Fruit fly (Drosophila melanogaster) whole organism, prepupa: ENCODE data around the gene rdog.
A peak's percentile ranks its signal among the peaks of the same experiment; 100 is the strongest.

Source experiments
- Blimp-1 ChIP-seq: fragments of 200-800 bp; sonication (Bioruptor generic); optimal IDR thresholded peaks from 3 replicates; lab custom pipeline; 2017; ENCODE audit warnings: missing biosample characterization, missing genetic modification characterization, mild to moderate bottlenecking, moderate library complexity, missing genetic modification reagents
- CG11294 ChIP-seq: fragments of 200-800 bp; sonication (Bioruptor generic); IDR thresholded peaks from 2 replicates; pipeline ENCODE4 v1.3.6; 2022; ENCODE audit warnings: missing biosample characterization, missing genetic modification characterization
- CG11762 ChIP-seq: fragments of 200-800 bp; sonication (Bioruptor generic); optimal IDR thresholded peaks from 3 replicates; lab custom pipeline; 2016; ENCODE audit warnings: missing biosample characterization, missing genetic modification characterization; ENCODE audit not compliant: insufficient read depth
- CG11902 ChIP-seq: fragments of 200-800 bp; sonication (Bioruptor generic); optimal IDR thresholded peaks from 3 replicates; lab custom pipeline; 2016; ENCODE audit warnings: missing biosample characterization, missing genetic modification characterization
- CG15336 ChIP-seq: fragments of 200-800 bp; sonication (Bioruptor generic); IDR thresholded peaks from 2 replicates; pipeline ENCODE4 v1.3.6; 2022; ENCODE audit warnings: missing biosample characterization, missing genetic modification characterization
- CG1621 ChIP-seq: fragments of 200-800 bp; sonication (Bioruptor generic); optimal IDR thresholded peaks from 3 replicates; lab custom pipeline; 2018; ENCODE audit warnings: missing biosample characterization, mild to moderate bottlenecking, missing genetic modification characterization
- CG3032 ChIP-seq: fragments of 200-800 bp; optimal IDR thresholded peaks from 2 replicates; lab custom pipeline; 2019; ENCODE audit warnings: missing biosample characterization, mild to moderate bottlenecking, missing genetic modification characterization, moderate library complexity
- CG34406 ChIP-seq: fragments of 200-800 bp; sonication (Bioruptor generic); optimal IDR thresholded peaks from 3 replicates; lab custom pipeline; 2016; ENCODE audit warnings: missing biosample characterization, missing genetic modification characterization
- CG3919 ChIP-seq: fragments of 200-800 bp; sonication (Bioruptor generic); optimal IDR thresholded peaks from 3 replicates; lab custom pipeline; 2016; ENCODE audit warnings: missing biosample characterization, missing genetic modification characterization
- CG4318 ChIP-seq: fragments of 200-800 bp; sonication (Bioruptor generic); optimal IDR thresholded peaks from 3 replicates; lab custom pipeline; 2017; ENCODE audit warnings: missing biosample characterization, mild to moderate bottlenecking, missing genetic modification characterization
- CG6163 ChIP-seq: fragments of 200-800 bp; sonication (Bioruptor generic); IDR thresholded peaks from 3 replicates; pipeline ENCODE4 v1.3.6; 2022; ENCODE audit warnings: missing biosample characterization, missing genetic modification characterization
- CG6276 ChIP-seq: fragments of 200-800 bp; sonication (Bioruptor generic); optimal IDR thresholded peaks from 2 replicates; lab custom pipeline; 2017; ENCODE audit warnings: missing biosample characterization, mild to moderate bottlenecking, missing genetic modification characterization
- CG6792 ChIP-seq: fragments of 200-800 bp; sonication (Bioruptor generic); optimal IDR thresholded peaks from 3 replicates; lab custom pipeline; 2016; ENCODE audit warnings: missing biosample characterization, missing genetic modification characterization
- CG8119 ChIP-seq: fragments of 200-800 bp; sonication (Bioruptor generic); IDR thresholded peaks from 3 replicates; pipeline ENCODE4 v1.3.6; 2022; ENCODE audit warnings: missing biosample characterization, missing genetic modification characterization
- CG8319 ChIP-seq: fragments of 200-800 bp; sonication (Bioruptor generic); optimal IDR thresholded peaks from 3 replicates; lab custom pipeline; 2016; ENCODE audit warnings: missing biosample characterization, missing genetic modification characterization
- CG9139 ChIP-seq: fragments of 200-800 bp; sonication (Bioruptor generic); optimal IDR thresholded peaks from 3 replicates; lab custom pipeline; 2017; ENCODE audit warnings: missing biosample characterization, mild to moderate bottlenecking, missing genetic modification characterization
- Eip78C ChIP-seq: fragments of 200-800 bp; sonication (Bioruptor generic); peaks from one replicate; lab custom pipeline; 2016; ENCODE audit warnings: missing biosample characterization, missing genetic modification characterization
- Eip93F ChIP-seq: fragments of 200-800 bp; sonication (Bioruptor generic); optimal IDR thresholded peaks from 2 replicates; lab custom pipeline; 2016; ENCODE audit warnings: missing biosample characterization, mild to moderate bottlenecking, missing genetic modification characterization
- Ets21C ChIP-seq: fragments of 200-800 bp; sonication (Bioruptor generic); optimal IDR thresholded peaks from 3 replicates; lab custom pipeline; 2016; ENCODE audit warnings: missing biosample characterization, missing genetic modification characterization
- Ets96B ChIP-seq: fragments of 200-800 bp; optimal IDR thresholded peaks from 2 replicates; lab custom pipeline; 2019; ENCODE audit warnings: missing biosample characterization, mild to moderate bottlenecking, missing genetic modification characterization, moderate library complexity
- Gug ChIP-seq: fragments of 200-800 bp; sonication (Bioruptor generic); IDR thresholded peaks from 2 replicates; pipeline ENCODE4 v1.3.6; 2022; ENCODE audit warnings: missing biosample characterization, missing genetic modification characterization
- Hr38 ChIP-seq: sonication (Bioruptor generic); optimal IDR thresholded peaks from 2 replicates; lab custom pipeline; 2016; ENCODE audit warnings: missing biosample characterization, missing genetic modification characterization
- Hr39 ChIP-seq: fragments of 200-800 bp; sonication (Bioruptor generic); optimal IDR thresholded peaks from 2 replicates; lab custom pipeline; 2016; ENCODE audit warnings: missing biosample characterization, missing genetic modification characterization
- Hr4 ChIP-seq: fragments of 200-800 bp; sonication (Bioruptor generic); optimal IDR thresholded peaks from 3 replicates; lab custom pipeline; 2016; ENCODE audit warnings: missing biosample characterization, missing genetic modification characterization
- Lpt ChIP-seq: fragments of 200-800 bp; sonication (Bioruptor generic); optimal IDR thresholded peaks from 3 replicates; lab custom pipeline; 2016; ENCODE audit warnings: missing biosample characterization, missing genetic modification characterization
- Met ChIP-seq: fragments of 200-800 bp; sonication (Bioruptor generic); optimal IDR thresholded peaks from 3 replicates; lab custom pipeline; 2016; ENCODE audit warnings: missing biosample characterization, missing genetic modification characterization
- Sox102F ChIP-seq: fragments of 200-800 bp; sonication (Bioruptor generic); optimal IDR thresholded peaks from 2 replicates; lab custom pipeline; 2016; ENCODE audit warnings: missing biosample characterization, mild to moderate bottlenecking, missing genetic modification characterization
- Sox14 ChIP-seq: fragments of 200-800 bp; sonication (Bioruptor generic); optimal IDR thresholded peaks from 3 replicates; lab custom pipeline; 2016; ENCODE audit warnings: missing biosample characterization, missing genetic modification characterization
- achi ChIP-seq: fragments of 200-800 bp; sonication (Bioruptor generic); optimal IDR thresholded peaks from 3 replicates; lab custom pipeline; 2016; ENCODE audit warnings: missing biosample characterization, missing genetic modification characterization
- dac ChIP-seq: fragments of 200-800 bp; sonication (Bioruptor generic); optimal IDR thresholded peaks from 2 replicates; lab custom pipeline; 2017; ENCODE audit warnings: missing biosample characterization, mild to moderate bottlenecking, missing genetic modification characterization
- eg ChIP-seq: fragments of 200-800 bp; sonication (Bioruptor generic); IDR thresholded peaks from 3 replicates; pipeline ENCODE4 v1.3.6; 2022; ENCODE audit warnings: missing biosample characterization, missing genetic modification characterization
- esn ChIP-seq: fragments of 200-800 bp; sonication (Bioruptor generic); optimal IDR thresholded peaks from 2 replicates; lab custom pipeline; 2016; ENCODE audit warnings: missing biosample characterization, mild to moderate bottlenecking, missing genetic modification characterization, moderate library complexity
- fd59A ChIP-seq: fragments of 200-800 bp; sonication (Bioruptor generic); optimal IDR thresholded peaks from 2 replicates; lab custom pipeline; 2017; ENCODE audit warnings: missing biosample characterization, mild to moderate bottlenecking, missing genetic modification characterization, missing genetic modification reagents
- fkh ChIP-seq: fragments of 200-800 bp; sonication (Bioruptor generic); optimal IDR thresholded peaks from 3 replicates; lab custom pipeline; 2017; ENCODE audit warnings: missing biosample characterization, mild to moderate bottlenecking, missing genetic modification characterization, moderate library complexity
- lz ChIP-seq: fragments of 200-800 bp; sonication (Bioruptor generic); optimal IDR thresholded peaks from 3 replicates; lab custom pipeline; 2016; ENCODE audit warnings: missing biosample characterization, missing genetic modification characterization
- pdm3 ChIP-seq: fragments of 200-800 bp; sonication (Bioruptor generic); optimal IDR thresholded peaks from 3 replicates; lab custom pipeline; 2016; ENCODE audit warnings: missing biosample characterization, missing genetic modification characterization
- salr ChIP-seq, 2 experiments: fragments of 200-800 bp; sonication (Bioruptor generic); optimal IDR thresholded peaks; 3 replicates each; lab custom pipeline; 2016 to 2018; ENCODE audit warnings: missing biosample characterization in 2 of 2, missing genetic modification characterization in 2 of 2, mild to moderate bottlenecking in 1 of 2
- spab ChIP-seq: fragments of 200-800 bp; sonication (Bioruptor generic); optimal IDR thresholded peaks from 2 replicates; lab custom pipeline; 2017; ENCODE audit warnings: missing biosample characterization, mild to moderate bottlenecking, missing genetic modification characterization, missing genetic modification reagents
- ss ChIP-seq, 2 experiments: fragments of 200-800 bp; sonication (Bioruptor generic); optimal IDR thresholded peaks; 2 replicates in 1 of 2; 3 replicates in 1 of 2; lab custom pipeline; 2017 to 2018; ENCODE audit warnings: mild to moderate bottlenecking in 2 of 2, missing biosample characterization in 2 of 2, missing genetic modification characterization in 2 of 2, moderate library complexity in 1 of 2
- svp ChIP-seq: fragments of 200-800 bp; sonication (Bioruptor generic); peaks from one replicate; lab custom pipeline; 2016; ENCODE audit warnings: missing biosample characterization, missing genetic modification characterization
- topi ChIP-seq: fragments of 200-800 bp; sonication (Bioruptor generic); optimal IDR thresholded peaks from 3 replicates; lab custom pipeline; 2016; ENCODE audit warnings: missing biosample characterization, missing genetic modification characterization
- vri ChIP-seq: fragments of 200-800 bp; sonication (Bioruptor generic); optimal IDR thresholded peaks from 3 replicates; lab custom pipeline; 2016; ENCODE audit warnings: missing biosample characterization, mild to moderate bottlenecking, missing genetic modification characterization

Gene rdog

DNA sequence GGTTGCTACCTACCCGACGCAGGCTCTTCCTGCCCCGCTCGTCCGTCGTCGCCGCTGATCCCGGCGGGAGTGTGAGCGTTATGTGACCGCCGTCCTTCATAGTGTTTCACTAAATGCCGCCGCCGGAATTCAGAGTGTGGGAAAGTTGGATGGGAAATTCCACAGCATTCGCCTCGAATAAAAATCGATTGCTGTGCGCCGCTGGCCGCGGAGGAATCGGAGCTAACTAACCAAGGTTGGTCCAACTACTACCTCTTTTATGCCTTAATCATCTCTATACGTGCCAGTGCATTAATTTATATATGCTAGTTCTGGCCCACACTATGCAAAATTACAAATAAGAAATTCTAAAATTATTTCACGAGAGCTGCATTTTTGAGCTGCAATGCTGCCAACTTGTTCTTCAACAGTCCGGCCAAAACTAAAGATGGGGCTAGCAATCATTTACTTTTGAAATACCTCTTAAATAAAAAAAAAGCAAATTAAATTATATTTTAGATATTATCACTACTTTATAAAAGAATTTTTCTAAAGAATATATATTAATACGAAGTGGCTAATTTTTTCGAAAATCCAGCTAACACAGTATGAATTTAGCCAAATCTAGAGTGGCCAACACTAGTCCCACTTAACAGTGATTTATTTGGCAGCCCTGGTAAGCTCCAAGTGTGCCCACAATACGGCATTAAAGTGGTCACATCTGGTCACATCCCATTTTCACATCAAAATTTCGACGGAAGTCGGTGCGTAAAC lies 45.3 kb upstream of the rdog start, which contains the start of the genes alpha-Man-Ib and Pdhb (continued):
- no peak for TF ChIP-seq Eip78C (GFP tag; lab: Kevin White, UChicago)
- TF ChIP-seq Blimp-1 (GFP tag; lab: Kevin White, UChicago) = no peak
- no peak for TF ChIP-seq Ets21C (GFP tag; lab: Kevin White, UChicago)
- TF ChIP-seq CG8119 (GFP tag; lab: Robert Waterston, UW) = no peak
- no peak for TF ChIP-seq Hr38 (GFP tag; lab: Kevin White, UChicago)
- no peak for TF ChIP-seq achi
- TF ChIP-seq spab = no peak
- TF ChIP-seq salr (GFP tag; optimal IDR thresholded peaks at IDR 0.05; lab: Kevin White, UChicago) = no peak
- TF ChIP-seq Met = no peak
- peak; percentile 46; the same call in 1 of the 2 replicates for TF ChIP-seq CG11294 (GFP tag; lab: Robert Waterston, UW)
- TF ChIP-seq CG6792 = no peak
- TF ChIP-seq eg = peak; percentile 71
- peak; percentile 45 for TF ChIP-seq fkh (GFP tag; lab: Kevin White, UChicago)
- TF ChIP-seq topi (GFP tag; lab: Kevin White, UChicago) = no peak
- TF ChIP-seq pdm3 (GFP tag; lab: Kevin White, UChicago) = no peak
- no peak for TF ChIP-seq CG4318 (GFP tag; lab: Kevin White, UChicago)
- no peak for TF ChIP-seq CG1621 (tag; lab: Kevin White, UChicago)
- no peak for TF ChIP-seq Sox102F (GFP tag; lab: Kevin White, UChicago)
- no peak for TF ChIP-seq CG6276 (GFP tag; lab: Kevin White, UChicago)
- peak; percentile 65 for TF ChIP-seq lz (GFP tag; lab: Kevin White, UChicago)
- no peak for TF ChIP-seq CG9139 (GFP tag; lab: Kevin White, UChicago)
- no peak for TF ChIP-seq Ets96B

dm6 chr3R:29113392-29113791 lies 44.5 kb upstream of the rdog start:
- peak; percentile 51 for TF ChIP-seq vri
- no peak for TF ChIP-seq Hr38 (GFP tag; lab: Kevin White, UChicago)

DNA sequence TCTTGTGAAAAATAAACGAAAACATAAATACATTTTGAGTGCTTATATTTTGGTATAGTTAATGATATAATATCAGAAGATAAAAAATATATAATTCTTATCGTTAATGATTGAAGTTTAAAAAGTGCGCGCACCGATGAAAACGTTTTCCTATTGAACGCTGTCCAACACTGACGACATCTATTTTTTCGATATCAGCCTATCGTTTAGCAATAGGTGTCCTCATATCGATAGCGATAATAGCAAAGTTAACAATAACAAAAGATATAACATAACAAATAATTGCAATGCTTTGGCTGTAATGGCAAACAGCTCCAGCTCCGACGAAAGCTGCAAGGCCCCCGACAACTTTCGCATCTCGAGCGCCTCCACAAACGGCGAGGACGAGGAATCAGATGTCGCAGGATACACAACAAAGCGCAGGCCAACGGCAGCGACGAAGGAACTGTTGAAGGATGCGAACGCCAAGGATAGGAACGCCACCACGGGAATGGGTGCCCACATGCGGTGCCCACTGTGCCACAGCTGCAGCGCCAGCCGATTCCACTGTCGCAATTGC lies 41.7 kb upstream of the rdog start, which contains the start of gene Atg14:
Atg14 (plus strand) TSS at position 225 of the 559 bp plus-strand sequence.
- peak; percentile 37 for TF ChIP-seq Sox14 (GFP tag; lab: Kevin White, UChicago)
- no peak for TF ChIP-seq CG6163
- TF ChIP-seq CG6792 = no peak
- TF ChIP-seq CG15336 (GFP tag; lab: Robert Waterston, UW) = no peak
- TF ChIP-seq lz (GFP tag; lab: Kevin White, UChicago) = peak; percentile 17
- TF ChIP-seq topi (GFP tag; lab: Kevin White, UChicago) = peak; percentile 17
- peak; percentile 42 for TF ChIP-seq esn (GFP tag; lab: Kevin White, UChicago)
- no peak for TF ChIP-seq CG11902 (GFP tag; lab: Kevin White, UChicago)
- TF ChIP-seq CG34406 = no peak
- TF ChIP-seq Hr4 (GFP tag; lab: Kevin White, UChicago) = no peak
- TF ChIP-seq Gug (GFP tag; lab: Robert Waterston, UW) = no peak
- peak; percentile 25 for TF ChIP-seq vri
- TF ChIP-seq CG9139 (GFP tag; lab: Kevin White, UChicago) = no peak
- no peak for TF ChIP-seq Hr39
- TF ChIP-seq Blimp-1 (GFP tag; lab: Kevin White, UChicago) = no peak
- TF ChIP-seq Eip78C (GFP tag; lab: Kevin White, UChicago) = peak; percentile 44

DNA sequence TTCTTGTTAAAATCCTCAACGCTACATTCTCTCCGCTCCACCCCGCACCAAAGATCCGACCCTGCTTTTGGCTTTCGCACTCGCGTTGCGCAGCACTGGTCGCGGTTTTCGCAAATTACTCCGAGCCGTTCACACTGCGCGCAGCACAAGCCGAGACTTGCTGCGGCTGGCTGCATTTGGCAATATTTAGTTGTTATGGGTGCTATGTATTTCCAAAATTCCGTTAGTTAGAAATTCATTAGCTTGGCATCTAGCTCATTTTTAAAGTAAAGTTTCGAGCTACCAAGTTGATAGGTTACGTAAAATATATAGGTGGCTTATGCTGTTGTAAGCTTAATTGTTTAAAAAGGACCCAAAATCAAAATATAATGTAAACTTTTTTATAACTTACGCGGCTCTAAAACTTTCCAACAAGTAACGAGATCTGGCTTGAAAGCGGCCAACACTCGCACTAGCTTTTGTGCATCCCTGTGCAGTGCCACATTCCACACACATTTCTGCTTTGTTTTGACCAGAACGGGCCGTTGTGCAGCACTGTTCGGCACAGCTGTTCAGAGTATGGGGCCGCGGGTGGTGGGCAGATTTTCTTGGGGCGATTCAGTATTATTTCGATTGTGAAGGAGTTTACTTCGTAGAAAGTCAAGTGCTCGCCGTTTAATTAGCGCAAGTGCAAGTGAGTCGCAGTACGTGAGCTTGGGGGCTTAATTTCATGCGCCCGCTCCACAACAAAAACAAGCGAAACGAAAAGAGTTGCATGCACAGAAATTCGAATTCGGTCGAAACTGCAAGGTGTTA lies 34.9 kb upstream of the rdog start, which contains the start of the genes yem and Ctl2:
yem (minus strand) TSS at position 63 of the 795 bp plus-strand sequence.
Ctl2 (plus strand) TSS at position 554 of the 795 bp plus-strand sequence.
- peak in 1 of 2 experiments; percentile 9 for TF ChIP-seq ss (GFP tag; optimal IDR thresholded peaks at IDR 0.05; lab: Kevin White, UChicago)
- no peak; the same call in none of the 2 replicates for TF ChIP-seq CG11294 (GFP tag; lab: Robert Waterston, UW)
- TF ChIP-seq Ets96B = peak; percentile 25
- TF ChIP-seq CG15336 (GFP tag; lab: Robert Waterston, UW) = peak; percentile 30; the same call in 1 of the 2 replicates
- TF ChIP-seq dac (GFP tag; lab: Kevin White, UChicago) = no peak
- peak; percentile 56 for TF ChIP-seq CG3032 (tag; lab: Kevin White, UChicago)
- no peak for TF ChIP-seq CG11762 (GFP tag; lab: Kevin White, UChicago)
- peak; percentile 75 for TF ChIP-seq pdm3 (GFP tag; lab: Kevin White, UChicago)
- peak; percentile 52 for TF ChIP-seq fd59A (GFP tag; lab: Kevin White, UChicago)
- no peak for TF ChIP-seq Lpt (GFP tag; lab: Kevin White, UChicago)
- TF ChIP-seq lz (GFP tag; lab: Kevin White, UChicago) = peak; percentile 85
- TF ChIP-seq CG8319 (GFP tag; lab: Kevin White, UChicago) = peak; percentile 49
- TF ChIP-seq CG11902 (GFP tag; lab: Kevin White, UChicago) = peak; percentile 50
- TF ChIP-seq topi (GFP tag; lab: Kevin White, UChicago) = peak; percentile 75
- peak; percentile 29 for TF ChIP-seq Eip93F (GFP tag; lab: Kevin White, UChicago)
- TF ChIP-seq svp (GFP tag; lab: Kevin White, UChicago) = peak; percentile 95
- TF ChIP-seq CG3919 = peak; percentile 62
